Worm (Caenorhabditis elegans) whole organism, L2 larva: ENCODE data around the gene B0563.5.

Source experiments
- C34F6.9 ChIP-seq: fragments of 150-350 bp; optimal IDR thresholded peaks from 2 replicates; lab custom pipeline; 2014; ENCODE audit warnings: missing biosample characterization, missing genetic modification characterization
- R02D3.7 ChIP-seq: fragments of 150-350 bp; optimal IDR thresholded peaks from 2 replicates; lab custom pipeline; 2014; ENCODE audit warnings: missing biosample characterization, missing genetic modification characterization
- blmp-1 ChIP-seq: sonication (generic microtip); optimal IDR thresholded peaks from 2 replicates; lab custom pipeline; 2017; ENCODE audit warnings: missing genetic modification characterization, mild to moderate bottlenecking, missing compliant biosample characterization, antibody characterized with exemption, moderate library complexity; ENCODE audit not compliant: insufficient read depth
- ceh-16 ChIP-seq: fragments of 150-350 bp; optimal IDR thresholded peaks from 2 replicates; lab custom pipeline; 2014; ENCODE audit warnings: missing biosample characterization, missing genetic modification characterization
- ceh-82 ChIP-seq: fragments of 150-350 bp; optimal IDR thresholded peaks from 2 replicates; lab custom pipeline; 2014; ENCODE audit warnings: missing biosample characterization, missing genetic modification characterization
- lin-13 ChIP-seq: fragments of 150-350 bp; optimal IDR thresholded peaks from 2 replicates; lab custom pipeline; 2014; ENCODE audit warnings: missing biosample characterization, missing genetic modification reagents, missing genetic modification characterization
- lin-39 ChIP-seq: fragments of 150-350 bp; optimal IDR thresholded peaks from 2 replicates; lab custom pipeline; 2014; ENCODE audit warnings: missing biosample characterization, missing genetic modification reagents, missing genetic modification characterization
- nhr-11 ChIP-seq: fragments of 150-350 bp; optimal IDR thresholded peaks from 2 replicates; lab custom pipeline; 2014; ENCODE audit warnings: missing biosample characterization, missing genetic modification characterization
- nhr-23 ChIP-seq: fragments of 150-350 bp; optimal IDR thresholded peaks from 2 replicates; lab custom pipeline; 2014; ENCODE audit warnings: missing biosample characterization, missing genetic modification reagents, missing genetic modification characterization

ce11 chrX:9195375-9196098 lies 49.6 kb downstream of the B0563.5 start:
- no peak for TF ChIP-seq blmp-1
- TF ChIP-seq C34F6.9 (tag; lab: Kevin White, UChicago) = no peak
- no peak for TF ChIP-seq nhr-23 (tag; lab: Kevin White, UChicago)
- no peak for TF ChIP-seq ceh-16 (tag; lab: Kevin White, UChicago)
- TF ChIP-seq lin-13 = no peak
- TF ChIP-seq ceh-82 (tag; lab: Kevin White, UChicago) = no peak
- TF ChIP-seq lin-39 (tag; lab: Kevin White, UChicago) = no peak
- no peak for TF ChIP-seq nhr-11 (tag; lab: Kevin White, UChicago)
- TF ChIP-seq R02D3.7 (tag; lab: Kevin White, UChicago) = no peak
